Worm (Caenorhabditis elegans) whole organism, early embryonic: Measurements from ENCODE around the gene C36E8.4.
A peak's percentile ranks its signal among the peaks of the same experiment; 100 is the strongest.

ENCODE experiments used
- B0310.2 ChIP-seq: sonication (generic microtip); optimal IDR thresholded peaks from 2 replicates; lab custom pipeline; 2016; ENCODE audit warnings: mild to moderate bottlenecking, missing genetic modification characterization, missing compliant biosample characterization
- F13C5.2 ChIP-seq: sonication (generic microtip); optimal IDR thresholded peaks from 2 replicates; lab custom pipeline; 2017; ENCODE audit warnings: mild to moderate bottlenecking, missing genetic modification characterization, inconsistent platforms, missing compliant biosample characterization
- aly-1 ChIP-seq: sonication (generic microtip); optimal IDR thresholded peaks from 2 replicates; lab custom pipeline; 2016; ENCODE audit warnings: missing genetic modification characterization, missing compliant biosample characterization
- ama-1 ChIP-seq: fragments of 150-350 bp; optimal IDR thresholded peaks from 2 replicates; lab custom pipeline; 2014
- ceh-13 ChIP-seq: fragments of 200-800 bp; sonication (Bioruptor generic); optimal IDR thresholded peaks from 2 replicates; lab custom pipeline; 2018; ENCODE audit warnings: mild to moderate bottlenecking, missing genetic modification characterization, missing compliant biosample characterization
- ceh-36 ChIP-seq: sonication (generic microtip); optimal IDR thresholded peaks from 2 replicates; lab custom pipeline; 2016; ENCODE audit warnings: missing genetic modification characterization, inconsistent platforms, missing compliant biosample characterization
- ets-7 ChIP-seq: sonication (generic microtip); optimal IDR thresholded peaks from 2 replicates; lab custom pipeline; 2016; ENCODE audit warnings: missing genotype, missing genetic modification characterization, missing compliant biosample characterization
- flt-1 ChIP-seq: fragments of 200-800 bp; sonication (Bioruptor generic); IDR thresholded peaks from 2 replicates; pipeline ENCODE4 v1.3.6; 2022; ENCODE audit warnings: missing genetic modification characterization, missing compliant biosample characterization
- hmbx-1 ChIP-seq: sonication (generic microtip); optimal IDR thresholded peaks from 2 replicates; lab custom pipeline; 2016; ENCODE audit warnings: mild to moderate bottlenecking, missing genetic modification characterization, missing compliant biosample characterization
- hmg-4 ChIP-seq: fragments of 200-800 bp; sonication (Bioruptor generic); optimal IDR thresholded peaks from 2 replicates; lab custom pipeline; 2018; ENCODE audit warnings: mild to moderate bottlenecking, missing genetic modification characterization, missing compliant biosample characterization
- hnd-1 ChIP-seq: sonication (generic microtip); optimal IDR thresholded peaks from 2 replicates; lab custom pipeline; 2016; ENCODE audit warnings: missing genetic modification characterization, missing compliant biosample characterization
- pes-1 ChIP-seq: fragments of 200-800 bp; sonication (Bioruptor generic); IDR thresholded peaks from 2 replicates; pipeline ENCODE4 v1.3.6; 2022; ENCODE audit warnings: missing genetic modification reagents, missing genetic modification characterization, missing compliant biosample characterization
- scrt-1 ChIP-seq: fragments of 200-800 bp; sonication (Bioruptor generic); IDR thresholded peaks from 2 replicates; pipeline ENCODE4 v1.3.6; 2022; ENCODE audit warnings: missing genetic modification characterization, missing compliant biosample characterization
- sea-1 ChIP-seq: fragments of 200-800 bp; sonication (Bioruptor generic); conservative IDR thresholded peaks from 2 replicates; pipeline ENCODE4 v1.3.6; 2022; ENCODE audit warnings: missing genetic modification characterization, missing compliant biosample characterization
- tbx-11 ChIP-seq: fragments of 200-800 bp; sonication (Bioruptor generic); IDR thresholded peaks from 2 replicates; pipeline ENCODE4 v1.3.6; 2022; ENCODE audit warnings: missing genetic modification characterization, missing compliant biosample characterization
- tbx-37 ChIP-seq: fragments of 200-800 bp; sonication (Bioruptor generic); conservative IDR thresholded peaks from 2 replicates; pipeline ENCODE4 v1.3.6; 2022; ENCODE audit warnings: missing genetic modification reagents, missing genetic modification characterization, missing compliant biosample characterization
- tra-4 ChIP-seq: sonication (generic microtip); optimal IDR thresholded peaks from 2 replicates; lab custom pipeline; 2017; ENCODE audit warnings: missing genetic modification characterization, missing compliant biosample characterization

C36E8.4 gene

ce11 chrIII:3976291-3976690 lies 35.8 kb upstream of the C36E8.4 start, which contains the start of gene msi-1:
msi-1 (minus strand) TSS chrIII:3976391.
- TF ChIP-seq ets-7 (tag; lab: Kevin White, UChicago) (no peak), tbx-37 (GFP tag; lab: Robert Waterston, UW) (no peak), tra-4 (tag; lab: Kevin White, UChicago) (no peak), tbx-11 (GFP tag; lab: Robert Waterston, UW) (no peak), ceh-36 (tag; lab: Kevin White, UChicago) (no peak), sea-1 (GFP tag; lab: Robert Waterston, UW) (no peak), scrt-1 (no peak), ceh-13 (GFP tag; lab: Kevin White, UChicago) (no peak), pes-1 (GFP tag; lab: Robert Waterston, UW) (no peak), flt-1 (no peak), hnd-1 (tag; lab: Kevin White, UChicago) (no peak), aly-1 (tag; lab: Kevin White, UChicago) (no peak), hmg-4 (GFP tag; lab: Kevin White, UChicago) (no peak), ama-1 (lab: Kevin White, UChicago) (no peak), B0310.2 (tag; lab: Kevin White, UChicago) (no peak), hmbx-1 (no peak), F13C5.2 (no peak)

ce11 chrIII:3976992-3977391 lies 35.1 kb upstream of the C36E8.4 start:
- no peak for TF ChIP-seq sea-1 (GFP tag; lab: Robert Waterston, UW)

DNA sequence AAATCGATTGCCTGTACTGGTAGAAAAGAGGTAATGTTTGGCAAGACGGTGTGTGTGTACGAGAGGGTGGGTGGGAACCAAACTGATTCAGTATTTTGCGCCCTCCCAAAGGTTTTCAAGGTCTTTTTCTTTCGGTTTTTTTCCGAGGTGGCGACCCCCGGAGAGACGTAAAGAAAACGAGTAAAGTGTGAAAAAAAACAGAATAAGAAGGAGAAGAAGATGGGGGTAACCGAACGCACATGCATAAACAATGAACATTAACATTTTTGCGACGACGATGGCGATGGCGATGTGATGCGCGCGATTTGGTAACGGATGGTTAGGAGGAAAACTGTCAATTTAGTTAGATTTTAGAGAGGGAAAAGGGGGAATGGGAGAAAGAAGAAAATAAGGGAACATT lies 33.7 kb upstream of the C36E8.4 start:
- no peak for TF ChIP-seq ets-7 (tag; lab: Kevin White, UChicago)

- TF ChIP-seq tbx-37 (GFP tag; lab: Robert Waterston, UW) (0 out of 2 replicates have a peak, but pooled peaks have one; percentile 6), F13C5.2 (no peak), pes-1 (GFP tag; lab: Robert Waterston, UW) (no peak), tbx-11 (GFP tag; lab: Robert Waterston, UW) (no peak), hmbx-1 (no peak), ets-7 (tag; lab: Kevin White, UChicago) (no peak), aly-1 (tag; lab: Kevin White, UChicago) (no peak), hmg-4 (GFP tag; lab: Kevin White, UChicago) (no peak)
Observed at ce11 chrIII:3979980-3980631, 32.0 kb upstream of the C36E8.4 start.

DNA sequence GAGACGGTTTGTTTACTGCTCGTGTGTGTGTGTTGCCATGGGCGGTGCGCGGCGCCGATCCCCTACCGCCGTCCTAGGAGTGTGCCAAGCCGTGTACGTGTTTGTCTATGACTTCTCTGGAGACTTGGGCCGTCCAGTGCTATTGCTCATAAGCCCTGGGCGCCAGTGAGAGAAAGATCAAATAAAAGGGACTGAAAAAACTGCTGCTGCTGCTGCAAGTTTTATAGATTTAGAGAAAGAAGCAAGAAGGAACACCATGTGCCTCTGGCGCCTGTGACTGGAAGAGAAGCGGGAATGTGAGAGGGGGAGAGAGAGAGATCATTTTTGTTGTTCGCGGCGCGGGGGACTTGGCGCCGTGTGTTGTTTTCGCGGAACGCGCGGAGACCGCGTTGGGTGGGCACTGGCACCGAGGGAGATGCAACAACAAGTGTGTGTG lies 28.1 kb upstream of the C36E8.4 start:
- TF ChIP-seq sea-1 (GFP tag; lab: Robert Waterston, UW) (no peak), ceh-13 (GFP tag; lab: Kevin White, UChicago) (no peak), hnd-1 (tag; lab: Kevin White, UChicago) (no peak), B0310.2 (tag; lab: Kevin White, UChicago) (no peak), tbx-37 (GFP tag; lab: Robert Waterston, UW) (no peak), scrt-1 (no peak), tbx-11 (GFP tag; lab: Robert Waterston, UW) (no peak), tra-4 (tag; lab: Kevin White, UChicago) (no peak), flt-1 (no peak), F13C5.2 (no peak), hmbx-1 (no peak), ets-7 (tag; lab: Kevin White, UChicago) (no peak), ceh-36 (tag; lab: Kevin White, UChicago) (no peak), hmg-4 (GFP tag; lab: Kevin White, UChicago) (no peak)

- TF ChIP-seq ceh-13 (GFP tag; lab: Kevin White, UChicago) (no peak), ama-1 (lab: Kevin White, UChicago) (no peak), aly-1 (tag; lab: Kevin White, UChicago) (no peak), flt-1 (no peak), hnd-1 (tag; lab: Kevin White, UChicago) (no peak), ceh-36 (tag; lab: Kevin White, UChicago) (no peak), pes-1 (GFP tag; lab: Robert Waterston, UW) (no peak), scrt-1 (no peak), F13C5.2 (no peak), tra-4 (tag; lab: Kevin White, UChicago) (no peak), ets-7 (tag; lab: Kevin White, UChicago) (no peak), hmg-4 (GFP tag; lab: Kevin White, UChicago) (no peak), hmbx-1 (no peak), sea-1 (GFP tag; lab: Robert Waterston, UW) (no peak), B0310.2 (tag; lab: Kevin White, UChicago) (no peak), tbx-37 (GFP tag; lab: Robert Waterston, UW) (no peak), tbx-11 (GFP tag; lab: Robert Waterston, UW) (no peak)
Observed at ce11 chrIII:3986368-3986767, 25.8 kb upstream of the C36E8.4 start, which contains the start of gene Y1A5A.1. Y1A5A.1 (minus strand) TSS chrIII:3986661.

- TF ChIP-seq scrt-1 (no peak), tra-4 (tag; lab: Kevin White, UChicago) (no peak), flt-1 (no peak), ets-7 (tag; lab: Kevin White, UChicago) (no peak), hmbx-1 (no peak), B0310.2 (tag; lab: Kevin White, UChicago) (no peak), hmg-4 (GFP tag; lab: Kevin White, UChicago) (no peak), ama-1 (lab: Kevin White, UChicago) (no peak), ceh-13 (GFP tag; lab: Kevin White, UChicago) (no peak), sea-1 (GFP tag; lab: Robert Waterston, UW) (no peak), tbx-37 (GFP tag; lab: Robert Waterston, UW) (no peak), pes-1 (GFP tag; lab: Robert Waterston, UW) (no peak), F13C5.2 (no peak), aly-1 (tag; lab: Kevin White, UChicago) (no peak), hnd-1 (tag; lab: Kevin White, UChicago) (no peak), ceh-36 (tag; lab: Kevin White, UChicago) (no peak), tbx-11 (GFP tag; lab: Robert Waterston, UW) (no peak)
Observed at ce11 chrIII:3987759-3988158, 24.4 kb upstream of the C36E8.4 start, which contains the start of gene C36E8.6. C36E8.6 (plus strand) TSS chrIII:3988059.
